Worm (Caenorhabditis elegans) whole organism, midembryonic: ENCODE results near the gene nspa-8.

Experiments used
- T22C8.4 ChIP-seq: fragments of 200-800 bp; sonication (Bioruptor generic); IDR thresholded peaks from 2 replicates; pipeline ENCODE4 v1.3.6; 2022; ENCODE audit warnings: missing genetic modification characterization, missing compliant biosample characterization
- cog-1 ChIP-seq: sonication (generic microtip); optimal IDR thresholded peaks from 2 replicates; lab custom pipeline; 2016; ENCODE audit warnings: missing genetic modification characterization, missing compliant biosample characterization
- flt-1 ChIP-seq: fragments of 200-800 bp; sonication (Bioruptor generic); IDR thresholded peaks from 2 replicates; pipeline ENCODE4 v1.3.6; 2022; ENCODE audit warnings: missing genetic modification characterization, missing compliant biosample characterization
- klf-2 ChIP-seq: fragments of 200-800 bp; sonication (Bioruptor generic); conservative IDR thresholded peaks from 2 replicates; pipeline ENCODE4 v1.3.6; 2022; ENCODE audit warnings: missing genetic modification reagents, missing genetic modification characterization, missing compliant biosample characterization
- med-1 ChIP-seq: sonication (generic microtip); optimal IDR thresholded peaks from 2 replicates; lab custom pipeline; 2017; ENCODE audit warnings: missing genetic modification characterization, mild to moderate bottlenecking, missing compliant biosample characterization, antibody characterized with exemption, missing genetic modification reagents; ENCODE audit not compliant: insufficient read depth
- ref-1 ChIP-seq: fragments of 200-800 bp; sonication (Bioruptor generic); conservative IDR thresholded peaks from 2 replicates; pipeline ENCODE4 v1.3.6; 2022; ENCODE audit warnings: missing genetic modification reagents, missing genetic modification characterization, missing compliant biosample characterization
- ztf-23 ChIP-seq: fragments of 200-800 bp; sonication (Bioruptor generic); IDR thresholded peaks from 2 replicates; pipeline ENCODE4 v1.3.6; 2022; ENCODE audit warnings: missing genetic modification reagents, missing genetic modification characterization, missing compliant biosample characterization
- ztf-29 ChIP-seq: fragments of 200-800 bp; sonication (Bioruptor generic); IDR thresholded peaks from 2 replicates; pipeline ENCODE4 v1.3.6; 2022; ENCODE audit warnings: missing genetic modification reagents, missing genetic modification characterization, missing compliant biosample characterization

DNA sequence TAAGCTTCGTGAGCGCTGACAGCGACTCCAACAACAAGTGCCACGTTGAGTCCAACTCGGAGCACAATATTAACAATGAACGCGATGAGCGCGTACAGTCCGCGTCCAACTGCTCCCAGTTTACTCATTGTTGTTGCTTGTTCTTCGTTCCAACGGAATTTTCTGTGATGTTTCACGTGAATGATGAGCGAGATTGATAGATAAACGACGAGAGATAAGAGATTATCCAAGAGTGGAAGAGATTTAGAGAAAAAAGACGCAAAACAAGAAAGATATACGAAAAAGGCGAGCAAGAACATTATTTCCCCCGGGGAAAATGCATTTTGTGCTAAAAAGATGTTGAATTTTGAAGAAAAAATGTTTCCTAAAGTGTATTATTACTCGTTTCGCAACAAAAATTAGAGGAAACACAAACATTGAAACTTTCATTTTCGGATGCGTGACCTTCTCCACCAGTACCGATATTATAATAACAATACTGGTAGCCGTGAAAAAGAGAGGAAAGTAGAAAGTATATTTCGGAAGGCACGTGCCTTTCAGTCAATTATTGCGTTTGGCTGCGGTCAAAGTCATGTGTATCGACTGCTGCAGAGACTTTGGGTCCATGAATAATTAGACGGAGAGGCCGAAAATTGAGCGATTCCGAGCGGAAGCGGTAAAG, 4.7 kb upstream of the nspa-8 start:
- TF ChIP-seq klf-2 (no peak), ztf-23 (GFP tag; lab: Robert Waterston, UW) (no peak), med-1 (GFP tag; lab: Kevin White, UChicago) (no peak), T22C8.4 (GFP tag; lab: Robert Waterston, UW) (no peak), ref-1 (GFP tag; lab: Robert Waterston, UW) (no peak), ztf-29 (no peak), cog-1 (no peak), flt-1 (GFP tag; lab: Robert Waterston, UW) (no peak)
